Fruit fly (Drosophila melanogaster): ENCODE data around the gene Bin1.

The Bin1 gene

DNA sequence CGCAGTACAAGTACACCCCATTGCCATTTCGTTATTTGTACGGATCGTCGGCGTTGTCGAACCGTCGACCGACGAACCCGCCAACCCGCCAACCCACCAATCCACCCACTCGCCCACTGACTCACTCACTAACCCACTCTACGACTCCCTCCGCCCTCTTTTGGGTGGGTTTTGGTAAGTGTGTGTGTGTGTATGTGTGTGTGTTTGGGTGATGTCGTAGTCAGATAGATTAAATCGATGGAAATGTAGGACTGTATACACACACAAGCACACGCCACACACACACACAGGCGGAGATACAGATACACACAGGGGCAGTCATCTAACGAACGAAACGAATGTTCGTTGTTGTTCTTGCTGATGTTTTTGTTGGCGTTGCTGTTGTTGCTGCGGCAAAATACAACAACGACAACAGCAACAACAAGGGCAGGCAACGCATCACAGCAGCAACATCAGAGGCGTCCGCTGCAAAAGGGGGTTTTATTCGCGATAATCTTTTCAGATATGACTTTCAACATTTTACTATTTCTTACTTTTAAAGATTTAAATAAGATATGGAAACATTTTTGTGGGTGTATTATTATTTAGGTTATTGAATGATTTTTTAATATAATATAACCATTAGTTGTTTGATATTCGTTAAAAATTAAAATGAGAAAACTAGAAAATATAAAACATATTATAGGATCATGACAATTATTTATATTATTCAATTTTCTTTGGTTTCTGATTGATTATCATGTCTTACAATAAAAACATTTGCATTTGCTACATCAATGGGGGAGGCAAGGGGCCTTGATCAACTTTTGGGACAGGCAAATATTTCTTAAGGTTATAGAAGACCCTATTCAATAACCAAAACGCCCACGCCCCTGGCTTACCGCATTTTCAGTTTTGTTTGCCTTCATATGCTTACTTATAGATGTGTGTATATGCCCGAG lies 32.3 kb upstream of the Bin1 start (continued):
- TF ChIP-seq CG7987 (GFP tag; optimal IDR thresholded peaks at IDR 0.05), result no peak
- peak; percentile 12 for TF ChIP-seq CG4854 (GFP tag; optimal IDR thresholded peaks at IDR 0.05)
- peak; percentile 29 for TF ChIP-seq Bdp1 (GFP tag; optimal IDR thresholded peaks at IDR 0.05)
- TF ChIP-seq CG3995 (GFP tag; optimal IDR thresholded peaks at IDR 0.05), result no peak
- TF ChIP-seq lmd (GFP tag; IDR thresholded peaks at IDR 0.05), result peak; percentile 83
- TF ChIP-seq CG17912 (GFP tag; optimal IDR thresholded peaks at IDR 0.05), result no peak
- TF ChIP-seq nmo (GFP tag; optimal IDR thresholded peaks at IDR 0.05), result peak; percentile 98
- TF ChIP-seq gsb (GFP tag; IDR thresholded peaks at IDR 0.05), result peak; percentile 55
- TF ChIP-seq lov (optimal IDR thresholded peaks at IDR 0.05), result no peak
- peak; percentile 78; the same call in 2 of the 3 replicates for TF ChIP-seq lov (GFP tag; IDR thresholded peaks at IDR 0.05)
- TF ChIP-seq TFAM (GFP tag; optimal IDR thresholded peaks at IDR 0.05), result no peak
- TF ChIP-seq luna (GFP tag; optimal IDR thresholded peaks at IDR 0.05), result no peak
- no peak for TF ChIP-seq CkIIα-i1 (GFP tag; IDR thresholded peaks at IDR 0.05)
- no peak for TF ChIP-seq vnd (GFP tag; IDR thresholded peaks at IDR 0.05; ENCODE audit: partially characterized antibody)
- TF ChIP-seq CG12071 (GFP tag; optimal IDR thresholded peaks at IDR 0.05), result peak; percentile 0
- peak; percentile 40; the same call in 1 of the 2 replicates for TF ChIP-seq CG8765 (GFP tag; IDR thresholded peaks at IDR 0.05)
- TF ChIP-seq kni (GFP tag; optimal IDR thresholded peaks at IDR 0.05), result no peak
- peak; percentile 94 for TF ChIP-seq Aef1 (GFP tag; IDR thresholded peaks at IDR 0.05)
- TF ChIP-seq tap (tag; optimal IDR thresholded peaks at IDR 0.05), result peak; percentile 86
- TF ChIP-seq Atf-2 (GFP tag; optimal IDR thresholded peaks at IDR 0.05), result no peak
- no peak for TF ChIP-seq bab2 (GFP tag; optimal IDR thresholded peaks at IDR 0.05)
- peak; percentile 90 for TF ChIP-seq gsb-n (tag; optimal IDR thresholded peaks at IDR 0.05)
- TF ChIP-seq insv (GFP tag; optimal IDR thresholded peaks at IDR 0.05), result peak in 1 of 2 experiments; percentile 77
- TF ChIP-seq CG11093 (GFP tag; IDR thresholded peaks at IDR 0.05), result peak; percentile 72; the same call in 2 of the 3 replicates
- TF ChIP-seq Optix (GFP tag; IDR thresholded peaks at IDR 0.05), result peak; percentile 26; the same call in 2 of the 3 replicates
- TF ChIP-seq gce (GFP tag; IDR thresholded peaks at IDR 0.05), result peak; percentile 64; the same call in 2 of the 3 replicates
- TF ChIP-seq CG11456 (GFP tag; IDR thresholded peaks at IDR 0.05), result peak; percentile 80
- TF ChIP-seq CG13624 (GFP tag; optimal IDR thresholded peaks at IDR 0.05), result no peak
- TF ChIP-seq Usf (GFP tag; optimal IDR thresholded peaks at IDR 0.05), result peak; percentile 93
- peak; percentile 43 for TF ChIP-seq CG17568 (GFP tag; optimal IDR thresholded peaks at IDR 0.05)
- peak; percentile 68 for TF ChIP-seq CG34422 (GFP tag; IDR thresholded peaks at IDR 0.05)
- TF ChIP-seq CG17186 (GFP tag; optimal IDR thresholded peaks at IDR 0.05), result no peak
- TF ChIP-seq Dek (tag; optimal IDR thresholded peaks at IDR 0.05), result peak; percentile 86
- TF ChIP-seq YL-1 (GFP tag; optimal IDR thresholded peaks at IDR 0.05), result peak; percentile 85
- TF ChIP-seq CG6175 (GFP tag; IDR thresholded peaks at IDR 0.05), result peak; percentile 18; the same call in 1 of the 3 replicates
- TF ChIP-seq CG2199 (GFP tag; IDR thresholded peaks at IDR 0.05), result peak; percentile 17; the same call in 1 of the 3 replicates
- TF ChIP-seq CTCF (GFP tag; optimal IDR thresholded peaks at IDR 0.05), result peak; percentile 46
- no peak for TF ChIP-seq hbn (GFP tag; IDR thresholded peaks at IDR 0.05; ENCODE audit: partially characterized antibody)
- peak; percentile 88 for TF ChIP-seq Xbp1 (GFP tag; optimal IDR thresholded peaks at IDR 0.05)
- TF ChIP-seq CG16863 (GFP tag; optimal IDR thresholded peaks at IDR 0.05), result no peak
- TF ChIP-seq CG8359 (GFP tag; optimal IDR thresholded peaks at IDR 0.05; ENCODE audit: borderline replicate concordance), result peak; percentile 57
- TF ChIP-seq ase (GFP tag; IDR thresholded peaks at IDR 0.05), result peak; percentile 51; the same call in 1 of the 3 replicates
- peak; percentile 33; the same call in 1 of the 2 replicates for TF ChIP-seq aop (GFP tag; IDR thresholded peaks at IDR 0.05)
- peak; percentile 93 for TF ChIP-seq CG11723 (GFP tag; optimal IDR thresholded peaks at IDR 0.05)
- TF ChIP-seq al (GFP tag; IDR thresholded peaks at IDR 0.05), result peak; percentile 44; the same call in 1 of the 2 replicates
- peak; percentile 95 for TF ChIP-seq CG12391 (tag; optimal IDR thresholded peaks at IDR 0.05)
- no peak for TF ChIP-seq mld (GFP tag; IDR thresholded peaks at IDR 0.05; ENCODE audit: partially characterized antibody)
- peak; percentile 79 for TF ChIP-seq CG32772 (GFP tag; IDR thresholded peaks at IDR 0.05)
- TF ChIP-seq Awh (GFP tag; IDR thresholded peaks at IDR 0.05), result peak; percentile 60; the same call in 1 of the 2 replicates
